Fruit fly (Drosophila melanogaster): Measurements from ENCODE around the gene CG31441.

Gene CG31441

dm6 chr3R:11243057-11243740 lies 7.1 kb downstream of the CG31441 start (continued):
- TF ChIP-seq CG6854 (GFP tag; optimal IDR thresholded peaks at IDR 0.05): peak; percentile 60
- peak; percentile 30 for TF ChIP-seq nom (GFP tag; optimal IDR thresholded peaks at IDR 0.05)
- TF ChIP-seq hkb (optimal IDR thresholded peaks at IDR 0.05): no peak
- peak; percentile 58; the same call in 1 of the 2 replicates for TF ChIP-seq hkb (GFP tag; IDR thresholded peaks at IDR 0.05)
- peak; percentile 18 for TF ChIP-seq kay (GFP tag; optimal IDR thresholded peaks at IDR 0.05)
- peak; percentile 20 for TF ChIP-seq CG4820 (GFP tag; optimal IDR thresholded peaks at IDR 0.05)
- peak; percentile 36 for TF ChIP-seq CG12299 (tag; optimal IDR thresholded peaks at IDR 0.05)
- TF ChIP-seq knrl (GFP tag; IDR thresholded peaks at IDR 0.05; ENCODE audit: partially characterized antibody): no peak
- TF ChIP-seq caup (GFP tag; optimal IDR thresholded peaks at IDR 0.05; ENCODE audit: severe bottlenecking): peak; percentile 22
- 0 out of 2 replicates have a peak, but pooled peaks have one; percentile 5 for TF ChIP-seq slbo (GFP tag; IDR thresholded peaks at IDR 0.05)
- no peak for TF ChIP-seq CoRest (tag; optimal IDR thresholded peaks at IDR 0.05)
- TF ChIP-seq lola (GFP tag; optimal IDR thresholded peaks at IDR 0.05): no peak
- TF ChIP-seq lab (GFP tag; optimal IDR thresholded peaks at IDR 0.05): peak; percentile 77
- TF ChIP-seq emc (GFP tag; optimal IDR thresholded peaks at IDR 0.05): no peak
- peak; percentile 53 for TF ChIP-seq CG6813 (GFP tag; optimal IDR thresholded peaks at IDR 0.05)
- peak; percentile 84 for TF ChIP-seq Med (GFP tag)
- no peak for TF ChIP-seq scrt (GFP tag; optimal IDR thresholded peaks at IDR 0.05)
- TF ChIP-seq CG5180 (GFP tag; optimal IDR thresholded peaks at IDR 0.05): peak; percentile 29
- peak; percentile 59 for TF ChIP-seq CG9727 (GFP tag; optimal IDR thresholded peaks at IDR 0.05)
- peak; percentile 4 for TF ChIP-seq MESR4 (GFP tag; optimal IDR thresholded peaks at IDR 0.05)
- peak in 1 of 2 experiments; percentile 63 for TF ChIP-seq Hr78 (GFP tag; optimal IDR thresholded peaks at IDR 0.05)
- TF ChIP-seq Gug (GFP tag; IDR thresholded peaks at IDR 0.05): no peak
- peak; percentile 11 for TF ChIP-seq CG8290 (GFP tag; optimal IDR thresholded peaks at IDR 0.05)
- peak in 1 of 2 experiments; percentile 13 for TF ChIP-seq CG8290 (tag; optimal IDR thresholded peaks at IDR 0.05)
- peak; percentile 76 for TF ChIP-seq CG31441 (GFP tag; IDR thresholded peaks at IDR 0.05)
- TF ChIP-seq da (GFP tag; optimal IDR thresholded peaks at IDR 0.05): no peak
- TF ChIP-seq sob (GFP tag; IDR thresholded peaks at IDR 0.05): peak; percentile 55; the same call in 1 of the 2 replicates
- TF ChIP-seq Sox102F (GFP tag; optimal IDR thresholded peaks at IDR 0.05): no peak
- peak; percentile 57 for TF ChIP-seq CG17359 (tag; optimal IDR thresholded peaks at IDR 0.05)
- TF ChIP-seq D19B (GFP tag; optimal IDR thresholded peaks at IDR 0.05): no peak
- no peak for TF ChIP-seq mld (GFP tag; IDR thresholded peaks at IDR 0.05; ENCODE audit: partially characterized antibody)
- TF ChIP-seq cwo (GFP tag; optimal IDR thresholded peaks at IDR 0.05): peak; percentile 55
- TF ChIP-seq bcd (GFP tag; optimal IDR thresholded peaks at IDR 0.05): peak; percentile 20
- TF ChIP-seq nau (GFP tag; optimal IDR thresholded peaks at IDR 0.05): no peak
- peak; percentile 30 for TF ChIP-seq CG17829 (tag; optimal IDR thresholded peaks at IDR 0.05)
- peak; percentile 38; the same call in 1 of the 2 replicates for TF ChIP-seq Ptx1 (GFP tag; IDR thresholded peaks at IDR 0.05)
- TF ChIP-seq ro (GFP tag; IDR thresholded peaks at IDR 0.05): no peak
- TF ChIP-seq CG32532 (GFP tag; IDR thresholded peaks at IDR 0.05): peak; percentile 44; the same call in 1 of the 2 replicates
- peak; percentile 34 for TF ChIP-seq CG10267 (tag; optimal IDR thresholded peaks at IDR 0.05)
- TF ChIP-seq pho (GFP tag; optimal IDR thresholded peaks at IDR 0.05): no peak
- TF ChIP-seq Awh (GFP tag; IDR thresholded peaks at IDR 0.05): no peak
- TF ChIP-seq ind (GFP tag; optimal IDR thresholded peaks at IDR 0.05): peak; percentile 25
- peak; percentile 79 for TF ChIP-seq CG3281 (GFP tag; optimal IDR thresholded peaks at IDR 0.05)
- TF ChIP-seq Hey (tag; optimal IDR thresholded peaks at IDR 0.05): no peak
- TF ChIP-seq ssp (GFP tag; IDR thresholded peaks at IDR 0.05): no peak
- no peak for TF ChIP-seq insv (GFP tag; optimal IDR thresholded peaks at IDR 0.05)
- TF ChIP-seq Hmr (GFP tag; optimal IDR thresholded peaks at IDR 0.05): peak; percentile 15
- peak; percentile 84 for TF ChIP-seq BtbVII (GFP tag; optimal IDR thresholded peaks at IDR 0.05)

All from whole organism, embryonic.